Worm (Caenorhabditis elegans) whole organism, early embryonic: Measurements from ENCODE around the gene attf-5.

Experiments used
- B0310.2 ChIP-seq: sonication (generic microtip); optimal IDR thresholded peaks from 2 replicates; lab custom pipeline; 2016; ENCODE audit warnings: mild to moderate bottlenecking, missing genetic modification characterization, missing compliant biosample characterization
- F13C5.2 ChIP-seq: sonication (generic microtip); optimal IDR thresholded peaks from 2 replicates; lab custom pipeline; 2017; ENCODE audit warnings: mild to moderate bottlenecking, missing genetic modification characterization, inconsistent platforms, missing compliant biosample characterization
- aly-1 ChIP-seq: sonication (generic microtip); optimal IDR thresholded peaks from 2 replicates; lab custom pipeline; 2016; ENCODE audit warnings: missing genetic modification characterization, missing compliant biosample characterization
- ama-1 ChIP-seq: fragments of 150-350 bp; optimal IDR thresholded peaks from 2 replicates; lab custom pipeline; 2014
- ceh-13 ChIP-seq: fragments of 200-800 bp; sonication (Bioruptor generic); optimal IDR thresholded peaks from 2 replicates; lab custom pipeline; 2018; ENCODE audit warnings: mild to moderate bottlenecking, missing genetic modification characterization, missing compliant biosample characterization
- ceh-36 ChIP-seq: sonication (generic microtip); optimal IDR thresholded peaks from 2 replicates; lab custom pipeline; 2016; ENCODE audit warnings: missing genetic modification characterization, inconsistent platforms, missing compliant biosample characterization
- ets-7 ChIP-seq: sonication (generic microtip); optimal IDR thresholded peaks from 2 replicates; lab custom pipeline; 2016; ENCODE audit warnings: missing genotype, missing genetic modification characterization, missing compliant biosample characterization
- flt-1 ChIP-seq: fragments of 200-800 bp; sonication (Bioruptor generic); IDR thresholded peaks from 2 replicates; pipeline ENCODE4 v1.3.6; 2022; ENCODE audit warnings: missing genetic modification characterization, missing compliant biosample characterization
- hmbx-1 ChIP-seq: sonication (generic microtip); optimal IDR thresholded peaks from 2 replicates; lab custom pipeline; 2016; ENCODE audit warnings: mild to moderate bottlenecking, missing genetic modification characterization, missing compliant biosample characterization
- hmg-4 ChIP-seq: fragments of 200-800 bp; sonication (Bioruptor generic); optimal IDR thresholded peaks from 2 replicates; lab custom pipeline; 2018; ENCODE audit warnings: mild to moderate bottlenecking, missing genetic modification characterization, missing compliant biosample characterization
- hnd-1 ChIP-seq: sonication (generic microtip); optimal IDR thresholded peaks from 2 replicates; lab custom pipeline; 2016; ENCODE audit warnings: missing genetic modification characterization, missing compliant biosample characterization
- pes-1 ChIP-seq: fragments of 200-800 bp; sonication (Bioruptor generic); IDR thresholded peaks from 2 replicates; pipeline ENCODE4 v1.3.6; 2022; ENCODE audit warnings: missing genetic modification reagents, missing genetic modification characterization, missing compliant biosample characterization
- scrt-1 ChIP-seq: fragments of 200-800 bp; sonication (Bioruptor generic); IDR thresholded peaks from 2 replicates; pipeline ENCODE4 v1.3.6; 2022; ENCODE audit warnings: missing genetic modification characterization, missing compliant biosample characterization
- sea-1 ChIP-seq: fragments of 200-800 bp; sonication (Bioruptor generic); conservative IDR thresholded peaks from 2 replicates; pipeline ENCODE4 v1.3.6; 2022; ENCODE audit warnings: missing genetic modification characterization, missing compliant biosample characterization
- tbx-11 ChIP-seq: fragments of 200-800 bp; sonication (Bioruptor generic); IDR thresholded peaks from 2 replicates; pipeline ENCODE4 v1.3.6; 2022; ENCODE audit warnings: missing genetic modification characterization, missing compliant biosample characterization
- tbx-37 ChIP-seq: fragments of 200-800 bp; sonication (Bioruptor generic); conservative IDR thresholded peaks from 2 replicates; pipeline ENCODE4 v1.3.6; 2022; ENCODE audit warnings: missing genetic modification reagents, missing genetic modification characterization, missing compliant biosample characterization
- tra-4 ChIP-seq: sonication (generic microtip); optimal IDR thresholded peaks from 2 replicates; lab custom pipeline; 2017; ENCODE audit warnings: missing genetic modification characterization, missing compliant biosample characterization

Gene attf-5

DNA sequence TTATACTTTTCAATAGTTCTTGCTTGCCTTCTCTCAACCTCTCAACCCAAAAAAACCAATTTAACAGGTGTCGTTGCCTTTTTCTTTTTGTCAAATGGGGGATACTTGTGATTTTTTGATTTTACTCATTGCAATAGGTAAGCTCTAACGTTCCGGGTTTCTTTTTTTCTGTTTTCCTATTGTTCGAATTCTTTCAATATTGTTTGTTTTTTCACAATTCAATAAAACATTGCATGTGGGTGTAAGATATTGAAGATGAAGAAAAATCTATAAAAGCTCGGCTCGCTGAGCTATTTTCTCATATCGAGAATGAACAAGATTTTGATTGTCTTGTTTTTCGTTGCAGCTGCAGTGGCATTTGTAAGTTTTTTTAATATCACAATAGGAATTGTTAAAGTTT, 17.6 kb upstream of the attf-5 start, which contains the start of gene T04G9.7:
Gene T04G9.7 (plus strand): TSS at position 301 of the 400 bp plus-strand sequence.
- TF ChIP-seq flt-1 = no peak
- TF ChIP-seq hmbx-1 = no peak
- TF ChIP-seq B0310.2 = no peak
- no peak for TF ChIP-seq ama-1 (lab: Kevin White, UChicago)
- TF ChIP-seq ets-7 = no peak
- TF ChIP-seq F13C5.2 (tag; lab: Kevin White, UChicago) = no peak
- TF ChIP-seq pes-1 (GFP tag; lab: Robert Waterston, UW) = no peak
- no peak for TF ChIP-seq ceh-13 (GFP tag; lab: Kevin White, UChicago)
- TF ChIP-seq hmg-4 (GFP tag; lab: Kevin White, UChicago) = no peak
- TF ChIP-seq tbx-37 (GFP tag; lab: Robert Waterston, UW) = no peak
- no peak for TF ChIP-seq tbx-11 (GFP tag; lab: Robert Waterston, UW)

DNA sequence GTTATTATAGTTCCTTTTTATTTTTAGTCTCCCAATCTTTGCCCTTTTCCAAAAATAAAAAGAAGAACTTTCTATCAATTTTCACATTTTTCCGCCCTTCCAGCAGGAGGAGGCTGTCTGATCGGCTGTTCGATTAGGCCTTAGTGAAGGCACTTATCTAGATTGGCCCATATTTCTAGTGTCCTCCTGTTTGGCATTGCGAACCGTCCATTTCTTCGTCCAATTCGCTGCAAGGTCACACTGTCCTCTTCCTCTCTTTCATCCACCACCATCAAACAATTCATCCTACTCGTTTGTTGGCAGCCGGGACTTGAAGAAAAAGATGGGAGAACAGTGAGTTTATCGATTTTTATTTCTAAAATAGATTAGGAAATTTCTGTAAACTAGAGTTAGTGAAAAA, 16.0 kb upstream of the attf-5 start, which contains the start of gene T04G9.4:
Gene T04G9.4 (plus strand): TSS at position 293 of the 400 bp plus-strand sequence.
- TF ChIP-seq tra-4 (tag; lab: Kevin White, UChicago) (no peak), aly-1 (no peak), flt-1 (no peak), tbx-37 (GFP tag; lab: Robert Waterston, UW) (no peak), hmg-4 (GFP tag; lab: Kevin White, UChicago) (no peak), ama-1 (lab: Kevin White, UChicago) (no peak), scrt-1 (GFP tag; lab: Robert Waterston, UW) (no peak), ceh-13 (GFP tag; lab: Kevin White, UChicago) (no peak), ets-7 (no peak), ceh-36 (tag; lab: Kevin White, UChicago) (no peak), tbx-11 (GFP tag; lab: Robert Waterston, UW) (no peak), B0310.2 (no peak), hnd-1 (tag; lab: Kevin White, UChicago) (no peak), hmbx-1 (no peak), F13C5.2 (tag; lab: Kevin White, UChicago) (no peak), sea-1 (no peak), pes-1 (GFP tag; lab: Robert Waterston, UW) (no peak)

- TF ChIP-seq tra-4 (tag; lab: Kevin White, UChicago) (no peak), hmbx-1 (no peak), F13C5.2 (tag; lab: Kevin White, UChicago) (no peak)
These were observed 10.7 kb upstream of the attf-5 start, which contains the start of gene nas-15 for ce11 chrX:777421-777820. nas-15 (plus strand) TSS chrX:777721.

ce11 chrX:779259-779658, 8.9 kb upstream of the attf-5 start:
- no peak for TF ChIP-seq flt-1
- no peak for TF ChIP-seq tbx-11 (GFP tag; lab: Robert Waterston, UW)
- TF ChIP-seq hnd-1 (tag; lab: Kevin White, UChicago) = no peak
- no peak for TF ChIP-seq scrt-1 (GFP tag; lab: Robert Waterston, UW)
- no peak for TF ChIP-seq sea-1
- TF ChIP-seq tbx-37 (GFP tag; lab: Robert Waterston, UW) = no peak
- TF ChIP-seq ama-1 (lab: Kevin White, UChicago) = no peak
- no peak for TF ChIP-seq pes-1 (GFP tag; lab: Robert Waterston, UW)
- TF ChIP-seq F13C5.2 (tag; lab: Kevin White, UChicago) = no peak
- TF ChIP-seq hmg-4 (GFP tag; lab: Kevin White, UChicago) = no peak
- no peak for TF ChIP-seq hmbx-1
- no peak for TF ChIP-seq tra-4 (tag; lab: Kevin White, UChicago)

DNA sequence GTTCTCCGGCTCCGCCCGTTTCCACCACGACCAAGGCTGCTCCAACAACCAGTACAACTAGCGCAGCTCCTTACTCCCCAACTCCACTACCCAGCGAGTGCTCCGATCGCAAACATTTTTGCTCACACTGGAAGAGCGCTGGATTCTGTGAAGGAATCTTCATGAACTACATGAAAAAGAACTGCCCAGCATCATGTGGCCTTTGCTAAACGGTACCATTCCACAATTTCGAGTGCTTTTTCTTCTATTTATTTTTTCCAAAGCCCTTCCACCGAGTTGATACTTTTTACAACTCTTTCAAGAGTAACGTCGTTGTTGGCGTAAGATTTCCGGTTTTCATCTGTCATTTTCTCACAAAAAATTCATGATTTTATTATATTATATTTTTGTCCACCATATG, 8.1 kb upstream of the attf-5 start:
- TF ChIP-seq ama-1 (lab: Kevin White, UChicago) (no peak), tra-4 (tag; lab: Kevin White, UChicago) (no peak), scrt-1 (GFP tag; lab: Robert Waterston, UW) (no peak), hmbx-1 (no peak), pes-1 (GFP tag; lab: Robert Waterston, UW) (no peak), sea-1 (no peak), hmg-4 (GFP tag; lab: Kevin White, UChicago) (no peak), ceh-36 (tag; lab: Kevin White, UChicago) (no peak), flt-1 (no peak), hnd-1 (tag; lab: Kevin White, UChicago) (no peak), B0310.2 (no peak), tbx-37 (GFP tag; lab: Robert Waterston, UW) (no peak), tbx-11 (GFP tag; lab: Robert Waterston, UW) (no peak), F13C5.2 (tag; lab: Kevin White, UChicago) (no peak), ceh-13 (GFP tag; lab: Kevin White, UChicago) (no peak), ets-7 (no peak), aly-1 (no peak)

DNA sequence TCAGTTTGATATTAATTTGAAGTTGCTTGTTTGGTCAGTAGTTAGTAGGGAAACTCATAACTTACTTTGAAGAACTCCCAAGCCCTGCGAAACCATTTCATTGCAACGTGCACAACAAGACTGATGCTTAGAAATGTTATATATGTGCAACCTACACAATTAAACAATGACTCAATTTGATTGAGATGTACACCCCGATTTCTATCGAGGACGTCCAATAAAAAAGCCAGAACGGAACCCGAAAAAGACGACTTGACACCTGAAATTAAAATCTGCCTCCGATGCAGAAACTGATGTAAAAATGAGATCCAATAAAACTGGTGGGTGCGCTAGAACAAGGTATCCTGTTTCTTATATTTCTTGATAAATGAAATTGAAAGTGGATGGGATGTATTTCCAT, 3.3 kb upstream of the attf-5 start, which contains the start of gene T04G9.6:
Gene T04G9.6 (minus strand): TSS at position 101 of the 400 bp plus-strand sequence.
- no peak for TF ChIP-seq aly-1

- TF ChIP-seq pes-1 (GFP tag; lab: Robert Waterston, UW) = no peak
- no peak for TF ChIP-seq B0310.2
- no peak for TF ChIP-seq ets-7
These were observed 2.8 kb upstream of the attf-5 start for ce11 chrX:785368-785767.

- TF ChIP-seq aly-1 (no peak), tra-4 (tag; lab: Kevin White, UChicago) (no peak), ceh-36 (tag; lab: Kevin White, UChicago) (no peak), tbx-37 (GFP tag; lab: Robert Waterston, UW) (no peak), ceh-13 (GFP tag; lab: Kevin White, UChicago) (no peak), ets-7 (no peak), sea-1 (no peak), hmbx-1 (no peak), tbx-11 (GFP tag; lab: Robert Waterston, UW) (no peak), ama-1 (lab: Kevin White, UChicago) (no peak), B0310.2 (no peak)
These were observed 1.7 kb downstream of the attf-5 start for ce11 chrX:789848-790247.
